Fruit fly (Drosophila melanogaster) whole organism, adult: ENCODE results near the gene CG10492.

ENCODE experiments used
- CG1620 ChIP-seq: fragments of 200-800 bp; sonication (Bioruptor generic); optimal IDR thresholded peaks from 2 replicates; lab custom pipeline; 2016; ENCODE audit warnings: missing biosample characterization, missing genetic modification characterization
- CG7101 ChIP-seq: fragments of 200-800 bp; sonication (Bioruptor generic); optimal IDR thresholded peaks from 2 replicates; lab custom pipeline; 2018; ENCODE audit warnings: missing biosample characterization, mild to moderate bottlenecking, missing genetic modification characterization, moderate library complexity
- Clk ChIP-seq: fragments of 200-800 bp; sonication (Bioruptor generic); optimal IDR thresholded peaks from 2 replicates; lab custom pipeline; 2017; ENCODE audit warnings: missing biosample characterization, missing genetic modification characterization
- kay ChIP-seq: fragments of 200-800 bp; sonication (Bioruptor generic); peaks from one replicate; lab custom pipeline; 2016; ENCODE audit warnings: missing biosample characterization, missing genetic modification characterization, borderline replicate concordance
- ovo ChIP-seq: fragments of 200-800 bp; sonication (Bioruptor generic); optimal IDR thresholded peaks from 2 replicates; lab custom pipeline; 2016; ENCODE audit warnings: missing biosample characterization, missing genetic modification characterization
- pad ChIP-seq: fragments of 200-800 bp; sonication (Bioruptor generic); optimal IDR thresholded peaks from 3 replicates; lab custom pipeline; 2017; ENCODE audit warnings: missing biosample characterization, missing genetic modification characterization, mild to moderate bottlenecking, moderate library complexity, missing genetic modification reagents

DNA sequence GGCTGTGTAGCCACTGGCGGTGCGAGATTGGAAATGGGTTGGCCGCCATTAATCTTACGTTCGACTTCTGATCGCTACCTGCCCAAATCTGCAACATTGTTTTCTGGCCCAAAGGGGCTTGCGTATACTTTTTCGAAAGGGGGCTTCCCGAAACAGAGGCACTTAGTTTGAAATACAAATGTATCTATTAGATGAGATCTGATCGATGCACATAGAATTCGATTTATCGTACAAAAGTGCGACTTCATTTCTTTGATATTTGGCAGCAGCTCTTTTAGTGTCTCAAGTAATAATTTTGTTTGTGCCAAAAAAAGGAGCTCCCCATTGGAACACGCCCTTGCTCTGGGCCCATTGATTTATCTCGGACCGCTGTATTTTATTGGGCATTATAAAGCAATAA, 17.8 kb downstream of the CG10492 start:
- TF ChIP-seq kay (GFP tag; lab: Kevin White, UChicago) (no peak), CG1620 (GFP tag; lab: Kevin White, UChicago) (no peak), CG7101 (tag; lab: Kevin White, UChicago) (no peak), pad (no peak), Clk (GFP tag; lab: Kevin White, UChicago) (no peak), ovo (GFP tag; lab: Kevin White, UChicago) (no peak)
